Fruit fly (Drosophila melanogaster): ENCODE measurements around the gene Sxl.

The Sxl gene

dm6 chrX:7109793-7110606, 12.1 kb upstream of the Sxl start, which contains the start of gene fz4 (continued):
- peak; percentile 40 for TF ChIP-seq oc (tag; optimal IDR thresholded peaks at IDR 0.05)
- TF ChIP-seq CG11560 (tag; IDR thresholded peaks at IDR 0.05), result no peak
- no peak for TF ChIP-seq CG9817 (tag; optimal IDR thresholded peaks at IDR 0.05)
- TF ChIP-seq Bdp1 (GFP tag; optimal IDR thresholded peaks at IDR 0.05), result no peak
- no peak for TF ChIP-seq NK7.1 (GFP tag; optimal IDR thresholded peaks at IDR 0.05)
- peak; percentile 27 for TF ChIP-seq CG8924 (tag; optimal IDR thresholded peaks at IDR 0.05)
- no peak for TF ChIP-seq CG1603 (tag; optimal IDR thresholded peaks at IDR 0.05)
- TF ChIP-seq CG17912 (GFP tag; optimal IDR thresholded peaks at IDR 0.05), result no peak
- no peak for TF ChIP-seq HmgZ (tag; optimal IDR thresholded peaks at IDR 0.05)
- TF ChIP-seq gro (GFP tag; optimal IDR thresholded peaks at IDR 0.05), result peak; percentile 45
- TF ChIP-seq CG11247 (GFP tag; IDR thresholded peaks at IDR 0.05), result no peak
- 0 out of 3 replicates have a peak, but pooled peaks have one; percentile 26 for TF ChIP-seq ken (GFP tag; IDR thresholded peaks at IDR 0.05)
- peak; percentile 90 for TF ChIP-seq Bgb (GFP tag; IDR thresholded peaks at IDR 0.05; ENCODE audit: partially characterized antibody)
- TF ChIP-seq B-H2 (GFP tag; optimal IDR thresholded peaks at IDR 0.05), result no peak
- TF ChIP-seq Bteb2 (GFP tag; optimal IDR thresholded peaks at IDR 0.05), result no peak
- peak; percentile 8 for TF ChIP-seq odd (GFP tag; optimal IDR thresholded peaks at IDR 0.05)
- peak; percentile 88 for TF ChIP-seq Dref (GFP tag; IDR thresholded peaks at IDR 0.05)
- TF ChIP-seq nau (GFP tag; optimal IDR thresholded peaks at IDR 0.05), result no peak
- TF ChIP-seq Meics (GFP tag; optimal IDR thresholded peaks at IDR 0.05), result no peak
- TF ChIP-seq Hr78 (GFP tag; optimal IDR thresholded peaks at IDR 0.05), result peak in 1 of 2 experiments; percentile 15
- TF ChIP-seq CG3847 (GFP tag; IDR thresholded peaks at IDR 0.05), result peak; percentile 47; the same call in 1 of the 2 replicates
- peak; percentile 94 for TF ChIP-seq CTCF (GFP tag; optimal IDR thresholded peaks at IDR 0.05)
- TF ChIP-seq gt (GFP tag; IDR thresholded peaks at IDR 0.05), result no peak
- peak; percentile 60 for TF ChIP-seq CG15514 (GFP tag; optimal IDR thresholded peaks at IDR 0.05)
- TF ChIP-seq CG10959 (GFP tag; IDR thresholded peaks at IDR 0.05), result no peak
- TF ChIP-seq bigmax (GFP tag; optimal IDR thresholded peaks at IDR 0.05), result no peak
- peak; percentile 69 for TF ChIP-seq CG9797 (GFP tag; optimal IDR thresholded peaks at IDR 0.05)
- no peak for TF ChIP-seq BtbVII (GFP tag; optimal IDR thresholded peaks at IDR 0.05)
- no peak for TF ChIP-seq Awh (GFP tag; IDR thresholded peaks at IDR 0.05)
- no peak for TF ChIP-seq Asciz (GFP tag; optimal IDR thresholded peaks at IDR 0.05)
- no peak for TF ChIP-seq danr (GFP tag; IDR thresholded peaks at IDR 0.05)
- no peak for TF ChIP-seq her (GFP tag; optimal IDR thresholded peaks at IDR 0.05)
- no peak for TF ChIP-seq CG33213 (GFP tag; optimal IDR thresholded peaks at IDR 0.05)
- no peak for TF ChIP-seq CG7556 (GFP tag; optimal IDR thresholded peaks at IDR 0.05)
- no peak for TF ChIP-seq CG4854 (GFP tag; optimal IDR thresholded peaks at IDR 0.05)
- TF ChIP-seq CG8359 (GFP tag; optimal IDR thresholded peaks at IDR 0.05; ENCODE audit: borderline replicate concordance), result no peak
- no peak for TF ChIP-seq CG4282 (GFP tag; optimal IDR thresholded peaks at IDR 0.05)
- TF ChIP-seq CG7745 (tag; optimal IDR thresholded peaks at IDR 0.05), result no peak
- TF ChIP-seq Hr51 (GFP tag; optimal IDR thresholded peaks at IDR 0.05), result no peak
- TF ChIP-seq Atf6 (GFP tag; IDR thresholded peaks at IDR 0.05), result no peak
- TF ChIP-seq E2f1 (GFP tag; IDR thresholded peaks at IDR 0.05), result no peak
- no peak for TF ChIP-seq CG1647 (GFP tag; optimal IDR thresholded peaks at IDR 0.05)
- TF ChIP-seq CG8388 (GFP tag; optimal IDR thresholded peaks at IDR 0.05), result no peak
- TF ChIP-seq CG10209 (GFP tag; optimal IDR thresholded peaks at IDR 0.05), result no peak
- no peak for TF ChIP-seq CG4424 (GFP tag; optimal IDR thresholded peaks at IDR 0.05)
- no peak for TF ChIP-seq Dad (GFP tag; optimal IDR thresholded peaks at IDR 0.05)
- no peak for TF ChIP-seq h (optimal IDR thresholded peaks at IDR 0.05)
- TF ChIP-seq CG11398 (GFP tag; optimal IDR thresholded peaks at IDR 0.05), result no peak
- no peak for TF ChIP-seq CG18011 (GFP tag; optimal IDR thresholded peaks at IDR 0.05)
- TF ChIP-seq dpn (GFP tag; optimal IDR thresholded peaks at IDR 0.05), result no peak
